Fruit fly (Drosophila melanogaster) whole organism: ENCODE results near the gene CrebA.

Experiments
- CG8478 ChIP-seq: fragments of >200 bp; optimal IDR thresholded peaks from 2 replicates; lab custom pipeline; 2018; ENCODE audit warnings: inconsistent platforms
- EcR ChIP-seq, 2 experiments: fragments of >200 bp; optimal IDR thresholded peaks; 2 replicates each; lab custom pipeline; 2017; ENCODE audit warnings: missing biosample characterization in 2 of 2, missing genetic modification characterization in 2 of 2, missing genetic modification reagents in 2 of 2
- pan ChIP-seq: fragments of >200 bp; optimal IDR thresholded peaks from 2 replicates; lab custom pipeline; 2017
- psq ChIP-seq: fragments of >200 bp; optimal IDR thresholded peaks from 2 replicates; lab custom pipeline; 2017
- usp ChIP-seq: fragments of >200 bp; optimal IDR thresholded peaks from 2 replicates; lab custom pipeline; 2017; ENCODE audit warnings: missing biosample characterization, missing genetic modification characterization, mixed read lengths

DNA sequence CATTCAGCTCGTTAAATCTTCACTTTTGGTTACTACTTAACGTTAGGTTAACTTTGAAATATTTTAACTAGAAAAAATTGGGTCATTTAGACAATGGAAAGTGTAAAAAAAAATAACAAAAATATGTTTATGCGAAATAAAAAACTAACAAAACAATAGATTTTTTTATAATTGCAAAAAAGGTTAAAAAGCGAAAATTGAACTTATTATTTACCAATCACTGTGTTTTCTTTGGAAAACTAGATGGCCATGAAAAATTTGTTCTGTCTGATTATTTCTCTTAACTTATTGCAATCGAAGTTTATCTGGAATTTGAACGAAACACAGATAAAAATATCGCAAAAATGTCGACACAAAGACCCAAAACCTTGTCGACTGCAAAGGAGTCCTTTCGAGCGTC lies 37.3 kb upstream of the CrebA start, which contains the start of gene CG7276:
- no peak for TF ChIP-seq EcR (GFP tag; optimal IDR thresholded peaks at IDR 0.05; lab: Kevin White, UChicago)
- no peak for TF ChIP-seq psq (lab: Kevin White, UChicago)
- no peak for TF ChIP-seq pan (lab: Kevin White, UChicago)
- no peak for TF ChIP-seq usp (GFP tag; lab: Kevin White, UChicago)
- no peak for TF ChIP-seq CG8478 (lab: Kevin White, UChicago)
